Worm (Caenorhabditis elegans): Measurements from ENCODE around the gene F56F11.2.

DNA sequence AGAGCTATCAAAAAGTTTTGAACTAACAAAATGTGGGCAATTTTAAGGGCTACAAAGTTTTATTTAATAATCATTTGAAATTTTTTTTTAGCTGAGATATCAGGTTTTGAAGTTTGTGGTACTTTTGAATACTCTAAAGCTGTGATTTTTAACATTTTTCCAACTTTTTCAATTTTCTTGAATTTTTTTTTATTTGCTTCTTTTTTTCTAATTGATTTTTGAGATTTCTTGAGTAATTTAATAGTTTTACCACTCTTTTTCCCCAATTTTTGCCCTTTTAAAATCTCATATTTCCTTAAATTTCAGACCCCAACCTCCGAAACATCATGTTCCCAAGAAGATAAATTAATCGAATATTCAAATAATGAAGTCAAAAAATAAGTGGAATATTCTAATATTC is 28.5 kb downstream of the F56F11.2 start, which contains the start of gene cdh-1:
- TF ChIP-seq W03F9.2 (tag; optimal IDR thresholded peaks at IDR 0.05) (no peak), dao-5 (tag; optimal IDR thresholded peaks at IDR 0.05) (no peak)

Measured in whole organism, L4/young adult.